Worm (Caenorhabditis elegans) whole organism, L3 larva: Measurements from ENCODE around the gene Y57A10B.6.

Experiments
- ama-1 ChIP-seq: fragments of 150-350 bp; optimal IDR thresholded peaks from 2 replicates; lab custom pipeline; 2018
- elt-1 ChIP-seq: fragments of 150-350 bp; optimal IDR thresholded peaks from 2 replicates; lab custom pipeline; 2014; ENCODE audit warnings: missing biosample characterization, missing genetic modification characterization
- fkh-2 ChIP-seq: fragments of 150-350 bp; optimal IDR thresholded peaks from 2 replicates; lab custom pipeline; 2014; ENCODE audit warnings: missing biosample characterization, missing genetic modification reagents, missing genetic modification characterization
- pqm-1 ChIP-seq: fragments of 150-350 bp; optimal IDR thresholded peaks from 2 replicates; lab custom pipeline; 2017; ENCODE audit warnings: missing biosample characterization, missing genetic modification characterization, inconsistent platforms
- skn-1 ChIP-seq: fragments of 150-350 bp; optimal IDR thresholded peaks from 2 replicates; lab custom pipeline; 2014; ENCODE audit warnings: missing biosample characterization, missing genetic modification characterization
- snpc-4 ChIP-seq: fragments of 150-350 bp; optimal IDR thresholded peaks from 2 replicates; lab custom pipeline; 2014; ENCODE audit warnings: missing biosample characterization, missing genetic modification characterization
- unc-62 ChIP-seq: fragments of 150-350 bp; sonication (generic microtip); optimal IDR thresholded peaks from 4 replicates; lab custom pipeline; 2014; ENCODE audit warnings: missing biosample characterization, missing genetic modification reagents, missing genetic modification characterization

ce11 chrII:12342928-12343327 lies 47.0 kb upstream of the Y57A10B.6 start:
- no peak for TF ChIP-seq skn-1 (tag; lab: Kevin White, UChicago)
- no peak for TF ChIP-seq unc-62
- no peak for TF ChIP-seq elt-1 (tag; lab: Kevin White, UChicago)
- no peak for TF ChIP-seq ama-1 (lab: Kevin White, UChicago)
- no peak for TF ChIP-seq pqm-1
- TF ChIP-seq fkh-2 (tag; lab: Kevin White, UChicago) = no peak
- no peak for TF ChIP-seq snpc-4 (tag; lab: Kevin White, UChicago)
